Fruit fly (Drosophila melanogaster): ENCODE measurements around the gene CG33189.
A peak's percentile ranks its signal among the peaks of the same experiment; 100 is the strongest.

Gene CG33189

DNA sequence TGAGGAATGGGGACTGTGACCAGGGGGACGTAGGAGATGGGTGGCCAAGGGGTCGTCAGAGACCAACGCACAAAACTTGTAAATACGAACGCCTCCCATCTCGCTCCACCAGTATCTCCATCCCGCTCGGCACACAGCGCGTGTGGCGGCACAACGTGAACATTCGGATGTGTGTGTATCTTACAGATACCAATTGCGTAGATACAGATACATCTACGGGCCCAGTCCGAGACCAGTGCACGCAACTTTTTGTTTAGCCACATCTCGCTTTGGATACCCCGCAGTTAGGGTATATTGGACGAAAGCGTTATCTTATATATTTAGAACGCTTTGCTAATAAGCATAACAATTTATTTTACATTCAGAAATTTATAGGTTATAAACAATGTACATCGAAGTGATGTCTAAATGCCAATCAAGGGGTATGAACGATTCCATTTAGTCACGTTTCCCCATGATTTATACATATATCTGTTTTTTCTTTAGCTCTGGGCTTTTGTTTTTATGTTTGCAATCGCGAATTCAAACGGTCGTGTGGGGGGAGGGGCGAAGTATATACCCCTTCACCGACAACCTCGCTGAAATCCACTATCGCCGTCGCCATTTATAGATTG is 30.8 kb upstream of the CG33189 start (continued):
- no peak; the same call in 1 of the 2 replicates for TF ChIP-seq tna (GFP tag; IDR thresholded peaks at IDR 0.05; ENCODE audit: partially characterized antibody)
- peak; percentile 95 for TF ChIP-seq CG10274 (GFP tag; optimal IDR thresholded peaks at IDR 0.05)
- TF ChIP-seq CG7271 (tag; optimal IDR thresholded peaks at IDR 0.05), result peak; percentile 87
- TF ChIP-seq so (GFP tag; IDR thresholded peaks at IDR 0.05), result peak; percentile 99
- peak; percentile 98 for TF ChIP-seq dm (GFP tag; optimal IDR thresholded peaks at IDR 0.05)
- peak; percentile 96 for TF ChIP-seq D19A (tag; optimal IDR thresholded peaks at IDR 0.05)
- peak; percentile 98 for TF ChIP-seq Antp (GFP tag; optimal IDR thresholded peaks at IDR 0.05)
- TF ChIP-seq sr (GFP tag; IDR thresholded peaks at IDR 0.05), result peak; percentile 94
- TF ChIP-seq CG6654 (GFP tag; optimal IDR thresholded peaks at IDR 0.05), result peak; percentile 92
- TF ChIP-seq Spps (tag; optimal IDR thresholded peaks at IDR 0.05), result peak; percentile 93
- peak; percentile 99 for TF ChIP-seq zfh1 (GFP tag; IDR thresholded peaks at IDR 0.05)
- TF ChIP-seq ERR (GFP tag; optimal IDR thresholded peaks at IDR 0.05), result peak; percentile 98
- TF ChIP-seq HHEX (GFP tag; optimal IDR thresholded peaks at IDR 0.05), result peak; percentile 99
- TF ChIP-seq CG43689 (GFP tag; IDR thresholded peaks at IDR 0.05), result peak; percentile 97
- TF ChIP-seq al (GFP tag; IDR thresholded peaks at IDR 0.05), result peak; percentile 99
- peak; percentile 99 for TF ChIP-seq Dip3 (GFP tag; optimal IDR thresholded peaks at IDR 0.05)
- TF ChIP-seq chif (GFP tag; optimal IDR thresholded peaks at IDR 0.05), result peak; percentile 98 to 99
- no peak for TF ChIP-seq Tbp (GFP tag; optimal IDR thresholded peaks at IDR 0.05)
- peak; percentile 99 for TF ChIP-seq BtbVII (GFP tag; optimal IDR thresholded peaks at IDR 0.05)
- peak; percentile 98 for TF ChIP-seq Ravus (GFP tag; IDR thresholded peaks at IDR 0.05)
- peak; percentile 98 for TF ChIP-seq gcm (GFP tag; optimal IDR thresholded peaks at IDR 0.05)
- TF ChIP-seq CG18011 (GFP tag; optimal IDR thresholded peaks at IDR 0.05), result peak; percentile 92

dm6 chr3R:8810397-8811184 is 30.0 kb upstream of the CG33189 start:
- TF ChIP-seq sr (GFP tag; IDR thresholded peaks at IDR 0.05), result peak; percentile 79
- TF ChIP-seq CG17829 (tag; optimal IDR thresholded peaks at IDR 0.05), result peak; percentile 13
- peak; percentile 1 for TF ChIP-seq Dp (GFP tag; optimal IDR thresholded peaks at IDR 0.05)
- TF ChIP-seq fd3F (GFP tag; optimal IDR thresholded peaks at IDR 0.05), result peak; percentile 68
- TF ChIP-seq CG12299 (tag; optimal IDR thresholded peaks at IDR 0.05), result peak; percentile 93
- TF ChIP-seq CG2889 (GFP tag; IDR thresholded peaks at IDR 0.05), result peak; percentile 43; the same call in 2 of the 3 replicates
- TF ChIP-seq lab (GFP tag; optimal IDR thresholded peaks at IDR 0.05), result peak; percentile 95
- TF ChIP-seq Med (GFP tag), result peak; percentile 94
- no peak for TF ChIP-seq nerfin-2 (GFP tag; IDR thresholded peaks at IDR 0.05; ENCODE audit: partially characterized antibody)
- TF ChIP-seq shn (GFP tag; optimal IDR thresholded peaks at IDR 0.05), result peak; percentile 23
- TF ChIP-seq Blimp-1 (GFP tag; optimal IDR thresholded peaks at IDR 0.05), result peak; percentile 82
- TF ChIP-seq CG18262 (tag; optimal IDR thresholded peaks at IDR 0.05), result peak; percentile 54
- no peak for TF ChIP-seq ham (GFP tag; IDR thresholded peaks at IDR 0.05)
- TF ChIP-seq H15 (GFP tag; IDR thresholded peaks at IDR 0.05), result 0 out of 3 replicates have a peak, but pooled peaks have one; percentile 16
- TF ChIP-seq Dref (GFP tag; IDR thresholded peaks at IDR 0.05), result no peak; the same call in 1 of the 2 replicates
- TF ChIP-seq CG7963 (GFP tag; IDR thresholded peaks at IDR 0.05; ENCODE audit: partially characterized antibody), result no peak
- peak; percentile 89 for TF ChIP-seq NC2α (GFP tag; optimal IDR thresholded peaks at IDR 0.05)
- TF ChIP-seq Atf3 (GFP tag; optimal IDR thresholded peaks at IDR 0.05), result peak; percentile 60
- no peak for TF ChIP-seq CG30431 (GFP tag; optimal IDR thresholded peaks at IDR 0.05)
- TF ChIP-seq Drgx (GFP tag; IDR thresholded peaks at IDR 0.05), result peak; percentile 76
- TF ChIP-seq cwo (GFP tag; optimal IDR thresholded peaks at IDR 0.05), result peak; percentile 75
- TF ChIP-seq CG8478 (optimal IDR thresholded peaks at IDR 0.05), result no peak
- peak; percentile 59 for TF ChIP-seq CG7556 (GFP tag; optimal IDR thresholded peaks at IDR 0.05)
- peak; percentile 84 for TF ChIP-seq CG2199 (GFP tag; IDR thresholded peaks at IDR 0.05)
- peak; percentile 3 for TF ChIP-seq Deaf1 (tag; optimal IDR thresholded peaks at IDR 0.05)
- TF ChIP-seq CG31224 (GFP tag; IDR thresholded peaks at IDR 0.05), result peak; percentile 64
- peak; percentile 31; the same call in 1 of the 2 replicates for TF ChIP-seq klu (GFP tag; IDR thresholded peaks at IDR 0.05)
- TF ChIP-seq Sox102F (GFP tag; optimal IDR thresholded peaks at IDR 0.05), result peak; percentile 66

Measured in whole organism, embryonic.